Worm (Caenorhabditis elegans) whole organism, mixed stage, embryonic: ENCODE results near the gene clc-12.

Source experiments
- M03D4.4 ChIP-seq: sonication (generic microtip); optimal IDR thresholded peaks from 2 replicates; lab custom pipeline; 2017; ENCODE audit warnings: mild to moderate bottlenecking, missing genetic modification characterization, missing compliant biosample characterization
- elt-3 ChIP-seq: fragments of 150-350 bp; optimal IDR thresholded peaks from 2 replicates; lab custom pipeline; 2014; ENCODE audit warnings: missing biosample characterization, missing genetic modification characterization
- ham-2 ChIP-seq: fragments of 200-800 bp; sonication (Bioruptor generic); optimal IDR thresholded peaks from 2 replicates; lab custom pipeline; 2018; ENCODE audit warnings: mild to moderate bottlenecking, missing genetic modification characterization, missing compliant biosample characterization
- lin-13 ChIP-seq: fragments of 150-350 bp; optimal IDR thresholded peaks from 2 replicates; lab custom pipeline; 2014; ENCODE audit warnings: missing biosample characterization, missing genetic modification characterization
- lsy-2 ChIP-seq: fragments of 150-350 bp; optimal IDR thresholded peaks from 2 replicates; lab custom pipeline; 2014; ENCODE audit warnings: missing biosample characterization, missing genetic modification characterization
- nhr-12 ChIP-seq: fragments of 150-350 bp; optimal IDR thresholded peaks from 2 replicates; lab custom pipeline; 2014; ENCODE audit warnings: missing biosample characterization, missing genetic modification characterization
- nhr-76 ChIP-seq: sonication (generic microtip); optimal IDR thresholded peaks from 2 replicates; lab custom pipeline; 2017; ENCODE audit warnings: missing biosample characterization, missing genetic modification characterization
- sptf-1 ChIP-seq: sonication (generic microtip); optimal IDR thresholded peaks from 2 replicates; lab custom pipeline; 2017; ENCODE audit warnings: mild to moderate bottlenecking, missing genetic modification characterization, moderate library complexity, missing compliant biosample characterization
- unc-120 ChIP-seq: sonication (generic microtip); optimal IDR thresholded peaks from 2 replicates; lab custom pipeline; 2017; ENCODE audit warnings: missing genetic modification characterization, missing compliant biosample characterization; ENCODE audit not compliant: poor library complexity, severe bottlenecking
- unc-39 ChIP-seq: fragments of 150-350 bp; optimal IDR thresholded peaks from 2 replicates; lab custom pipeline; 2014; ENCODE audit warnings: missing biosample characterization, missing genetic modification characterization

- TF ChIP-seq lin-13 (no peak), sptf-1 (tag; lab: Kevin White, UChicago) (no peak), unc-120 (tag; lab: Kevin White, UChicago) (no peak), elt-3 (no peak), M03D4.4 (tag; lab: Kevin White, UChicago) (no peak), nhr-76 (no peak), lsy-2 (tag; lab: Kevin White, UChicago) (no peak), unc-39 (tag; lab: Kevin White, UChicago) (no peak), ham-2 (GFP tag; lab: Kevin White, UChicago) (no peak), nhr-12 (tag; lab: Kevin White, UChicago) (no peak)
These were observed 17.1 kb upstream of the clc-12 start, which contains the start of gene F49H6.15 for ce11 chrV:17026289-17026688.
